Worm (Caenorhabditis elegans) whole organism, L4 larva: Measurements from ENCODE around the gene spc-1.

Experiments
- D1046.2 ChIP-seq: fragments of 200-800 bp; sonication (Bioruptor generic); IDR thresholded peaks from 2 replicates; pipeline ENCODE4 v1.3.6; 2022; ENCODE audit warnings: missing genetic modification characterization, missing compliant biosample characterization
- T20F7.1 ChIP-seq: fragments of 200-800 bp; sonication (Bioruptor generic); optimal IDR thresholded peaks from 2 replicates; lab custom pipeline; 2018; ENCODE audit warnings: mild to moderate bottlenecking, missing genetic modification characterization, missing compliant biosample characterization
- T26A8.4 ChIP-seq: fragments of 200-800 bp; sonication (Bioruptor generic); IDR thresholded peaks from 2 replicates; pipeline ENCODE4 v1.3.6; 2022; ENCODE audit warnings: missing genetic modification characterization, missing compliant biosample characterization
- aha-1 ChIP-seq: fragments of 150-350 bp; peaks from one replicate; lab custom pipeline; 2014; ENCODE audit warnings: missing biosample characterization, missing genetic modification characterization
- arid-1 ChIP-seq: fragments of 200-800 bp; sonication (Bioruptor generic); conservative IDR thresholded peaks from 2 replicates; pipeline ENCODE4 v1.3.6; 2022; ENCODE audit warnings: missing genetic modification reagents, missing genetic modification characterization, missing compliant biosample characterization
- attf-4 ChIP-seq: sonication (generic microtip); optimal IDR thresholded peaks from 3 replicates; lab custom pipeline; 2017; ENCODE audit warnings: missing biosample characterization, missing genetic modification characterization
- ceh-20 ChIP-seq: fragments of 200-800 bp; sonication (Bioruptor generic); IDR thresholded peaks from 2 replicates; pipeline ENCODE4 v1.3.6; 2022; ENCODE audit warnings: missing genetic modification reagents, missing genetic modification characterization, missing compliant biosample characterization
- ceh-28 ChIP-seq: fragments of 150-350 bp; optimal IDR thresholded peaks from 2 replicates; lab custom pipeline; 2014; ENCODE audit warnings: missing biosample characterization, missing genetic modification reagents, missing genetic modification characterization
- ceh-82 ChIP-seq: sonication (generic microtip); optimal IDR thresholded peaks from 2 replicates; lab custom pipeline; 2017; ENCODE audit warnings: missing biosample characterization, missing genetic modification characterization
- daf-12 ChIP-seq: fragments of 150-350 bp; optimal IDR thresholded peaks from 2 replicates; lab custom pipeline; 2014; ENCODE audit warnings: missing biosample characterization, missing genetic modification reagents, missing genetic modification characterization
- daf-16 ChIP-seq, 3 experiments: sonication (generic microtip); optimal IDR thresholded peaks; 2 replicates each; lab custom pipeline; 2016 to 2017; ENCODE audit warnings: missing genetic modification characterization in 3 of 3, missing genetic modification reagents in 3 of 3, mild to moderate bottlenecking in 2 of 3, missing compliant biosample characterization in 2 of 3, missing biosample characterization in 1 of 3, moderate library complexity in 1 of 3
- dmd-8 ChIP-seq: fragments of 200-800 bp; sonication (Bioruptor generic); IDR thresholded peaks from 2 replicates; pipeline ENCODE4 v1.3.6; 2022; ENCODE audit warnings: missing genetic modification characterization, missing compliant biosample characterization
- dmd-9 ChIP-seq: fragments of 200-800 bp; sonication (Bioruptor generic); IDR thresholded peaks from 2 replicates; pipeline ENCODE4 v1.3.6; 2022; ENCODE audit warnings: missing genetic modification reagents, missing genetic modification characterization, missing compliant biosample characterization
- dve-1 ChIP-seq: sonication (generic microtip); optimal IDR thresholded peaks from 2 replicates; lab custom pipeline; 2017; ENCODE audit warnings: antibody characterized with exemption, mild to moderate bottlenecking, missing genetic modification characterization, missing compliant biosample characterization; ENCODE audit not compliant: insufficient read depth
- egl-27 ChIP-seq: sonication (generic microtip); optimal IDR thresholded peaks from 3 replicates; lab custom pipeline; 2017; ENCODE audit warnings: missing biosample characterization, missing genetic modification reagents, missing genetic modification characterization
- fos-1 ChIP-seq: fragments of 150-350 bp; optimal IDR thresholded peaks from 2 replicates; lab custom pipeline; 2014; ENCODE audit warnings: missing biosample characterization, missing genetic modification characterization
- gei-8 ChIP-seq: fragments of 200-800 bp; sonication (Bioruptor generic); optimal IDR thresholded peaks from 2 replicates; lab custom pipeline; 2018; ENCODE audit warnings: mild to moderate bottlenecking, missing genetic modification characterization, missing compliant biosample characterization
- hlh-11 ChIP-seq: fragments of 200-800 bp; sonication (Bioruptor generic); optimal IDR thresholded peaks from 2 replicates; lab custom pipeline; 2018; ENCODE audit warnings: mild to moderate bottlenecking, missing genetic modification characterization, missing compliant biosample characterization
- jun-1 ChIP-seq: fragments of 150-350 bp; optimal IDR thresholded peaks from 2 replicates; lab custom pipeline; 2014; ENCODE audit warnings: missing biosample characterization, missing genetic modification reagents, missing genetic modification characterization
- lin-29 ChIP-seq: fragments of 200-800 bp; sonication (Bioruptor generic); IDR thresholded peaks from 2 replicates; pipeline ENCODE4 v1.3.6; 2022; ENCODE audit warnings: missing genetic modification reagents, missing genetic modification characterization, missing compliant biosample characterization
- mep-1 ChIP-seq: fragments of 150-350 bp; sonication (generic microtip); optimal IDR thresholded peaks from 3 replicates; lab custom pipeline; 2014; ENCODE audit warnings: missing biosample characterization, missing genetic modification characterization
- mxl-2 ChIP-seq: fragments of 200-800 bp; sonication (Bioruptor generic); conservative IDR thresholded peaks from 2 replicates; pipeline ENCODE4 v1.3.6; 2022; ENCODE audit warnings: missing genetic modification reagents, missing genetic modification characterization, missing compliant biosample characterization
- mxl-3 ChIP-seq: fragments of 200-800 bp; sonication (Bioruptor generic); optimal IDR thresholded peaks from 2 replicates; lab custom pipeline; 2018; ENCODE audit warnings: mild to moderate bottlenecking, missing genetic modification characterization, missing compliant biosample characterization
- nhr-11 ChIP-seq: fragments of 150-350 bp; optimal IDR thresholded peaks from 2 replicates; lab custom pipeline; 2014; ENCODE audit warnings: missing biosample characterization, missing genetic modification characterization
- nhr-237 ChIP-seq: sonication (generic microtip); optimal IDR thresholded peaks from 2 replicates; lab custom pipeline; 2017; ENCODE audit warnings: missing biosample characterization, missing genetic modification characterization
- nhr-41 ChIP-seq: fragments of 200-800 bp; sonication (Bioruptor generic); IDR thresholded peaks from 2 replicates; pipeline ENCODE4 v1.3.6; 2022; ENCODE audit warnings: missing genetic modification reagents, missing genetic modification characterization, missing compliant biosample characterization
- nhr-42 ChIP-seq: fragments of 200-800 bp; sonication (Bioruptor generic); IDR thresholded peaks from 2 replicates; pipeline ENCODE4 v1.3.6; 2022; ENCODE audit warnings: missing genetic modification characterization, missing compliant biosample characterization
- nhr-76 ChIP-seq: fragments of 150-350 bp; optimal IDR thresholded peaks from 2 replicates; lab custom pipeline; 2014; ENCODE audit warnings: missing biosample characterization, missing genetic modification characterization
- pha-4 ChIP-seq, 2 experiments: fragments of 150-350 bp in 1 of 2; fragments of 200-800 bp in 1 of 2; sonication (Bioruptor generic) in 1 of 2; IDR thresholded peaks in 1 of 2; optimal IDR thresholded peaks in 1 of 2; 2 replicates each; pipeline versions ENCODE4 v1.3.6 to Lab custom; 2014 to 2022; ENCODE audit warnings: missing genetic modification characterization in 2 of 2, missing genetic modification reagents in 2 of 2, missing biosample characterization in 1 of 2, missing compliant biosample characterization in 1 of 2
- php-3 ChIP-seq: fragments of 200-800 bp; sonication (Bioruptor generic); IDR thresholded peaks from 2 replicates; pipeline ENCODE4 v1.3.6; 2022; ENCODE audit warnings: missing genetic modification reagents, missing genetic modification characterization, missing compliant biosample characterization
- rbr-2 ChIP-seq: sonication (generic microtip); optimal IDR thresholded peaks from 2 replicates; lab custom pipeline; 2016; ENCODE audit warnings: missing genotype, missing genetic modification characterization, missing compliant biosample characterization
- sdz-12 ChIP-seq: fragments of 200-800 bp; sonication (Bioruptor generic); optimal IDR thresholded peaks from 2 replicates; lab custom pipeline; 2018; ENCODE audit warnings: mild to moderate bottlenecking, missing genetic modification characterization, missing compliant biosample characterization
- set-16 ChIP-seq: fragments of 200-800 bp; sonication (Bioruptor generic); IDR thresholded peaks from 2 replicates; pipeline ENCODE4 v1.3.6; 2022; ENCODE audit warnings: missing genetic modification reagents, missing genetic modification characterization, missing compliant biosample characterization
- snpc-1.2 ChIP-seq: fragments of 200-800 bp; sonication (Bioruptor generic); IDR thresholded peaks from 2 replicates; pipeline ENCODE4 v1.3.6; 2022; ENCODE audit warnings: missing genetic modification reagents, missing genetic modification characterization, missing compliant biosample characterization
- unc-130 ChIP-seq: sonication (generic microtip); optimal IDR thresholded peaks from 2 replicates; lab custom pipeline; 2016; ENCODE audit warnings: missing genetic modification reagents, missing genetic modification characterization, missing compliant biosample characterization
- unc-62 ChIP-seq, 3 experiments: fragments of 150-350 bp in 1 of 3; sonication (generic microtip); optimal IDR thresholded peaks in 2 of 3; peaks in 1 of 3; 1 replicate in 1 of 3; 2 replicates in 2 of 3; lab custom pipeline; 2014 to 2017; ENCODE audit warnings: missing biosample characterization in 3 of 3, missing genetic modification characterization in 3 of 3, missing genetic modification reagents in 3 of 3, missing genotype in 1 of 3
- vab-7 ChIP-seq: fragments of 200-800 bp; sonication (Bioruptor generic); IDR thresholded peaks from 2 replicates; pipeline ENCODE4 v1.3.6; 2022; ENCODE audit warnings: missing genetic modification reagents, missing genetic modification characterization, missing compliant biosample characterization
- zag-1 ChIP-seq: fragments of 150-350 bp; optimal IDR thresholded peaks from 2 replicates; lab custom pipeline; 2014; ENCODE audit warnings: missing biosample characterization, missing genetic modification characterization
- ztf-7 ChIP-seq: fragments of 150-350 bp; optimal IDR thresholded peaks from 2 replicates; lab custom pipeline; 2014; ENCODE audit warnings: missing biosample characterization, missing genetic modification characterization

The spc-1 gene

DNA sequence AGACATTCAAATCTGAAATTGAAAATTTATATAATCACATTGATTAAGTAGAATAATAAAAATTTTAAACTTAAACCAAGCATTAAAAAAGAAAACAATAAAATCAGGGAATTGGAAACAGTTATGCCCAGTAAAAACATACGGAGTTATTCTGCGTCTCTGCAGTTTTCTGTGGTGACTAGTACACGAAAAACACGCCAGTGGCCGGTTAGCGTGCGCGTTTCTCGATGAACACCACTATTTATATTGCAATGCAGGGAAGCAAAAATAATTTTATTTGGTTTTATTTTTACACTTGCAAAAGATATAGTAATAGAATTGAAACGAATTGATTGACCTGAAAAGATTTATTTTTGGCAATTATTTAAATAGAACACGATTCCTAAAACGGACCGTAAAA, 27.0 kb downstream of the spc-1 start, which contains the start of gene sec-3 (continued):
- TF ChIP-seq unc-62 (GFP tag; optimal IDR thresholded peaks at IDR 0.05 in 1 of 2; lab: Kevin White, UChicago) (no peak), unc-62 (tag; optimal IDR thresholded peaks at IDR 0.05; lab: Kevin White, UChicago) (no peak), ztf-7 (peak; percentile 75), unc-130 (no peak), zag-1 (tag; lab: Kevin White, UChicago) (no peak), arid-1 (peak; percentile 80), egl-27 (tag; lab: Kevin White, UChicago) (no peak), gei-8 (GFP tag; lab: Kevin White, UChicago) (no peak), vab-7 (GFP tag; lab: Robert Waterston, UW) (peak; percentile 19; the same call in 1 of the 2 replicates), daf-16 (GFP tag; optimal IDR thresholded peaks at IDR 0.05; lab: Kevin White, UChicago) (peak; percentile 47 to 58), daf-16 (tag; optimal IDR thresholded peaks at IDR 0.05; lab: Kevin White, UChicago) (peak; percentile 83), ceh-82 (no peak), D1046.2 (no peak), attf-4 (tag; lab: Kevin White, UChicago) (no peak), nhr-11 (tag; lab: Kevin White, UChicago) (peak; percentile 49), T26A8.4 (GFP tag; lab: Robert Waterston, UW) (peak; percentile 85), sdz-12 (GFP tag; lab: Kevin White, UChicago) (no peak), dmd-8 (GFP tag; lab: Robert Waterston, UW) (no peak), snpc-1.2 (no peak), nhr-237 (no peak), php-3 (GFP tag; lab: Robert Waterston, UW) (peak; percentile 53; the same call in 1 of the 2 replicates), mxl-2 (no peak), mep-1 (tag; lab: Kevin White, UChicago) (peak; percentile 94), daf-12 (tag; lab: Kevin White, UChicago) (no peak), fos-1 (tag; lab: Kevin White, UChicago) (no peak), jun-1 (tag; lab: Kevin White, UChicago) (peak; percentile 70), ceh-20 (GFP tag; lab: Robert Waterston, UW) (0 out of 2 replicates have a peak, but pooled peaks have one; percentile 54), nhr-42 (peak; percentile 63; the same call in 1 of the 2 replicates), dve-1 (tag; lab: Kevin White, UChicago) (peak; percentile 96), rbr-2 (tag; lab: Kevin White, UChicago) (peak; percentile 88)
- TF ChIP-seq, all 104 proteins: peak for 50

DNA sequence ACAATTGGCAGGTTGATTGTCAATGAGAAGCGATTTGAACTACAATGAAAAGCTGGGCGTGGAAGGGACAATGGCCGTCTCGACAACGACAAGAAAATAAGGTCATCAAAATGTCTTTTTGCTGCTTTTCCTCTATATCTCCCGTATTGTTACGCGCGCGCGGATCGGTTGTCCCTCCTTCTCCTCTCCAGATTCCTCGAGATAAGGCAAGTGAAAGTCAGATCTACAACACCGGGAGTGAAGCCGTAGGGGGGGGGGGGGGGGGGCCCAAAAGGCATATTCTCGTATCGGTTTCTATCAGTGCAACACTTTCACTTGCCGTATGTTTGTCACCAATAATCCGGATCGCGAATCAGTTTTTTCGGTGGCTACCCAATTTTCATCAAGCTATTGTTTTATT, 32.6 kb downstream of the spc-1 start, which contains the start of gene wrt-2:
TSS of gene wrt-2 (minus strand) at position 46 of the 400 bp plus-strand sequence.
- no peak for TF ChIP-seq nhr-76 (tag; lab: Kevin White, UChicago)
- TF ChIP-seq set-16 (GFP tag; lab: Robert Waterston, UW) = peak; percentile 49; the same call in 1 of the 2 replicates
- TF ChIP-seq aha-1 (tag; lab: Kevin White, UChicago) = peak; percentile 38
- no peak for TF ChIP-seq pha-4 (GFP tag; IDR thresholded peaks at IDR 0.05; lab: Robert Waterston, UW)
- no peak for TF ChIP-seq pha-4 (tag; optimal IDR thresholded peaks at IDR 0.05; lab: Kevin White, UChicago)
- no peak for TF ChIP-seq ceh-28 (tag; lab: Kevin White, UChicago)
- TF ChIP-seq lin-29 (GFP tag; lab: Robert Waterston, UW) = no peak
- TF ChIP-seq nhr-41 (GFP tag; lab: Robert Waterston, UW) = no peak
- no peak for TF ChIP-seq dmd-9 (GFP tag; lab: Robert Waterston, UW)
- TF ChIP-seq nhr-11 (tag; lab: Kevin White, UChicago) = no peak
- TF ChIP-seq hlh-11 (tag; lab: Kevin White, UChicago) = peak; percentile 9
- no peak for TF ChIP-seq sdz-12 (GFP tag; lab: Kevin White, UChicago)
- TF ChIP-seq mxl-3 (GFP tag; lab: Kevin White, UChicago) = peak; percentile 24
- TF ChIP-seq T20F7.1 (GFP tag; lab: Kevin White, UChicago) = no peak
